Fruit fly (Drosophila melanogaster) whole organism, wandering third instar larva: ENCODE data around the gene Prosalpha4.
A peak's percentile ranks its signal among the peaks of the same experiment; 100 is the strongest.

Source experiments
- Abd-B ChIP-seq: fragments of >200 bp; optimal IDR thresholded peaks from 2 replicates; lab custom pipeline; 2017; ENCODE audit warnings: missing biosample characterization, missing genetic modification characterization
- CG32264 ChIP-seq: fragments of 200-800 bp; sonication (Bioruptor generic); optimal IDR thresholded peaks from 2 replicates; lab custom pipeline; 2016; ENCODE audit warnings: missing biosample characterization, missing genetic modification characterization
- CG9705 ChIP-seq: fragments of 200-800 bp; sonication (Bioruptor generic); optimal IDR thresholded peaks from 2 replicates; lab custom pipeline; 2018; ENCODE audit warnings: missing biosample characterization, mild to moderate bottlenecking, missing genetic modification characterization
- CrebA ChIP-seq: fragments of 200-800 bp; sonication (Bioruptor generic); optimal IDR thresholded peaks from 2 replicates; lab custom pipeline; 2016; ENCODE audit warnings: missing biosample characterization, mild to moderate bottlenecking, missing genetic modification characterization, borderline replicate concordance
- Dfd ChIP-seq: fragments of >200 bp; optimal IDR thresholded peaks from 2 replicates; lab custom pipeline; 2017; ENCODE audit warnings: missing biosample characterization, missing genetic modification characterization
- Dif ChIP-seq: fragments of 200-275, 200-300 bp; sonication (Bioruptor generic); optimal IDR thresholded peaks from 2 replicates; lab custom pipeline; 2018; ENCODE audit warnings: missing biosample characterization, missing genetic modification characterization; ENCODE audit not compliant: partially characterized antibody
- GATAd ChIP-seq: sonication (Bioruptor generic); optimal IDR thresholded peaks from 2 replicates; lab custom pipeline; 2016; ENCODE audit warnings: missing biosample characterization, missing genetic modification characterization
- HLH106 ChIP-seq: fragments of 200-800 bp; optimal IDR thresholded peaks from 3 replicates; lab custom pipeline; 2019; ENCODE audit warnings: missing biosample characterization, mild to moderate bottlenecking, missing genetic modification characterization, moderate library complexity
- Hnf4 ChIP-seq: fragments of 200-800 bp; sonication (Bioruptor generic); optimal IDR thresholded peaks from 2 replicates; lab custom pipeline; 2016; ENCODE audit warnings: missing biosample characterization, mild to moderate bottlenecking, missing genetic modification characterization
- Hr78 ChIP-seq: fragments of >200 bp; optimal IDR thresholded peaks from 2 replicates; lab custom pipeline; 2017; ENCODE audit warnings: missing biosample characterization, missing genetic modification characterization
- Hr83 ChIP-seq: fragments of 200-300 bp; sonication (Bioruptor generic); optimal IDR thresholded peaks from 2 replicates; lab custom pipeline; 2016; ENCODE audit warnings: missing biosample characterization, mild to moderate bottlenecking, missing genetic modification characterization, moderate library complexity; ENCODE audit not compliant: poor library complexity, severe bottlenecking
- Jra ChIP-seq: sonication (Bioruptor generic); optimal IDR thresholded peaks from 2 replicates; lab custom pipeline; 2016; ENCODE audit warnings: missing biosample characterization, missing genetic modification characterization
- Mio ChIP-seq: sonication (Bioruptor generic); optimal IDR thresholded peaks from 2 replicates; lab custom pipeline; 2016; ENCODE audit warnings: missing biosample characterization, missing genetic modification characterization
- Myc ChIP-seq: fragments of >200 bp; optimal IDR thresholded peaks from 2 replicates; lab custom pipeline; 2017
- N ChIP-seq: fragments of >200 bp; optimal IDR thresholded peaks from 2 replicates; lab custom pipeline; 2018; ENCODE audit warnings: missing biosample characterization, missing external identifiers, missing genetic modification characterization
- OdsH ChIP-seq: fragments of 200-800 bp; sonication (Bioruptor generic); optimal IDR thresholded peaks from 2 replicates; lab custom pipeline; 2016; ENCODE audit warnings: missing biosample characterization, mild to moderate bottlenecking, missing genetic modification characterization
- Rel ChIP-seq, 2 experiments: fragments of 200-800 bp; sonication (Bioruptor generic) in 1 of 2; optimal IDR thresholded peaks; 2 replicates in 1 of 2; 3 replicates in 1 of 2; lab custom pipeline; 2016 to 2019; ENCODE audit warnings: mild to moderate bottlenecking in 2 of 2, missing biosample characterization in 2 of 2, missing genetic modification characterization in 2 of 2, moderate library complexity in 1 of 2
- Sp1 ChIP-seq: fragments of 200-800 bp; sonication (Bioruptor generic); optimal IDR thresholded peaks from 3 replicates; lab custom pipeline; 2019; ENCODE audit warnings: missing biosample characterization, mild to moderate bottlenecking, missing genetic modification characterization, moderate library complexity
- Vsx2 ChIP-seq: fragments of 200-300, 225-300 bp; sonication (Bioruptor generic); optimal IDR thresholded peaks from 2 replicates; lab custom pipeline; 2018; ENCODE audit warnings: missing biosample characterization, missing genetic modification characterization; ENCODE audit not compliant: partially characterized antibody
- br ChIP-seq: fragments of 200-800 bp; sonication (Bioruptor generic); optimal IDR thresholded peaks from 2 replicates; lab custom pipeline; 2016; ENCODE audit warnings: missing biosample characterization, missing genetic modification characterization
- brk ChIP-seq: fragments of 200-800 bp; sonication (Bioruptor generic); optimal IDR thresholded peaks from 2 replicates; lab custom pipeline; 2016; ENCODE audit warnings: missing biosample characterization, mild to moderate bottlenecking, missing genetic modification characterization
- dl ChIP-seq, 2 experiments: fragments of 175-275, 200-275 bp in 1 of 2; fragments of 200-275 bp in 1 of 2; sonication (Bioruptor generic); optimal IDR thresholded peaks; lab custom pipeline; 2018; ENCODE audit warnings: mild to moderate bottlenecking in 2 of 2, missing biosample characterization in 2 of 2, missing genetic modification characterization in 2 of 2, moderate library complexity in 2 of 2; ENCODE audit not compliant: partially characterized antibody in 2 of 2, insufficient read depth in 1 of 2
- dmrt93B ChIP-seq: fragments of 200-800 bp; sonication (Bioruptor generic); optimal IDR thresholded peaks from 2 replicates; lab custom pipeline; 2018; ENCODE audit warnings: missing biosample characterization, mild to moderate bottlenecking, missing genetic modification characterization
- dsf ChIP-seq: sonication (Bioruptor generic); optimal IDR thresholded peaks from 2 replicates; lab custom pipeline; 2016; ENCODE audit warnings: missing biosample characterization, missing genetic modification characterization, borderline replicate concordance
- ey ChIP-seq: fragments of 200-800 bp; sonication (Bioruptor generic); optimal IDR thresholded peaks from 2 replicates; lab custom pipeline; 2016; ENCODE audit warnings: missing biosample characterization, missing genetic modification characterization
- foxo ChIP-seq, 2 experiments: fragments of 200-800 bp; sonication (Bioruptor generic); optimal IDR thresholded peaks; 2 replicates in 1 of 2; 3 replicates in 1 of 2; lab custom pipeline; 2016 to 2017; ENCODE audit warnings: missing biosample characterization in 2 of 2, missing genetic modification characterization in 2 of 2
- fru ChIP-seq: fragments of 200-800 bp; sonication (Bioruptor generic); optimal IDR thresholded peaks from 3 replicates; lab custom pipeline; 2016; ENCODE audit warnings: missing biosample characterization, mild to moderate bottlenecking, missing genetic modification characterization
- h ChIP-seq: fragments of 200-800 bp; sonication (Bioruptor generic); optimal IDR thresholded peaks from 3 replicates; lab custom pipeline; 2016; ENCODE audit warnings: missing biosample characterization, mild to moderate bottlenecking, missing genetic modification characterization
- jim ChIP-seq: fragments of 175-275, 200-325 bp; sonication (Bioruptor generic); optimal IDR thresholded peaks from 2 replicates; lab custom pipeline; 2016; ENCODE audit warnings: missing biosample characterization, mild to moderate bottlenecking, missing genetic modification characterization
- lola ChIP-seq: fragments of >200 bp; optimal IDR thresholded peaks from 2 replicates; lab custom pipeline; 2017; ENCODE audit warnings: missing biosample characterization, missing genetic modification characterization
- pan ChIP-seq: fragments of >200 bp; optimal IDR thresholded peaks from 2 replicates; lab custom pipeline; 2017
- psq ChIP-seq: fragments of 200-800 bp; sonication (Bioruptor generic); optimal IDR thresholded peaks from 3 replicates; lab custom pipeline; 2017; ENCODE audit warnings: missing biosample characterization, mild to moderate bottlenecking, missing genetic modification characterization, moderate library complexity
- rgr ChIP-seq: fragments of 200-800 bp; sonication (Bioruptor generic); optimal IDR thresholded peaks from 3 replicates; lab custom pipeline; 2016; ENCODE audit warnings: missing biosample characterization, mild to moderate bottlenecking, missing genetic modification characterization
- sage ChIP-seq: fragments of 200-800 bp; sonication (Bioruptor generic); optimal IDR thresholded peaks from 2 replicates; lab custom pipeline; 2016; ENCODE audit warnings: missing biosample characterization, mild to moderate bottlenecking, missing genetic modification characterization
- sv ChIP-seq: fragments of 200-800 bp; sonication (Bioruptor generic); optimal IDR thresholded peaks from 3 replicates; lab custom pipeline; 2016; ENCODE audit warnings: missing biosample characterization, missing genetic modification characterization
- tai ChIP-seq: sonication (Bioruptor generic); optimal IDR thresholded peaks from 2 replicates; lab custom pipeline; 2016; ENCODE audit warnings: missing biosample characterization, missing genetic modification characterization
- usp ChIP-seq: fragments of >200 bp; optimal IDR thresholded peaks from 2 replicates; lab custom pipeline; 2017; ENCODE audit warnings: missing biosample characterization, missing genetic modification characterization
- woc ChIP-seq: sonication (Bioruptor generic); optimal IDR thresholded peaks from 2 replicates; lab custom pipeline; 2016; ENCODE audit warnings: missing biosample characterization, mild to moderate bottlenecking, missing genetic modification characterization

Gene Prosalpha4

dm6 chrX:16266437-16266836, 9.6 kb upstream of the Prosalpha4 start, which contains the start of gene CG12507:
Gene CG12507, minus strand, starts transcription at chrX:16266537.
- no peak for TF ChIP-seq GATAd (GFP tag; lab: Kevin White, UChicago)
- no peak for TF ChIP-seq tai
- no peak for TF ChIP-seq rgr (GFP tag; lab: Kevin White, UChicago)
- TF ChIP-seq brk, result no peak
- TF ChIP-seq CrebA (GFP tag; lab: Kevin White, UChicago), result no peak
- TF ChIP-seq CG9705 (GFP tag; lab: Kevin White, UChicago), result no peak
- TF ChIP-seq Myc (lab: Kevin White, UChicago), result no peak
- no peak for TF ChIP-seq sv
- TF ChIP-seq Hnf4, result no peak
- no peak for TF ChIP-seq Dif
- no peak for TF ChIP-seq dsf (GFP tag; lab: Kevin White, UChicago)
- TF ChIP-seq Mio (GFP tag; lab: Kevin White, UChicago), result no peak
- TF ChIP-seq dl (GFP tag; optimal IDR thresholded peaks at IDR 0.05; lab: Kevin White, UChicago; ENCODE audit: insufficient read depth in 1 of 2, partially characterized antibody in 2 of 2), result no peak
- no peak for TF ChIP-seq usp (GFP tag; lab: Kevin White, UChicago)
- TF ChIP-seq Hr78, result no peak
- no peak for TF ChIP-seq woc (GFP tag; lab: Kevin White, UChicago)
- no peak for TF ChIP-seq h (GFP tag; lab: Kevin White, UChicago)
- TF ChIP-seq HLH106 (tag; lab: Kevin White, UChicago), result no peak
- TF ChIP-seq Rel (GFP tag; optimal IDR thresholded peaks at IDR 0.05; lab: Kevin White, UChicago), result no peak
- no peak for TF ChIP-seq Rel (tag; optimal IDR thresholded peaks at IDR 0.05; lab: Kevin White, UChicago)

- no peak for TF ChIP-seq N
- TF ChIP-seq brk, result no peak
- no peak for TF ChIP-seq CG32264
- no peak for TF ChIP-seq Abd-B (GFP tag; lab: Kevin White, UChicago)
- no peak for TF ChIP-seq lola (GFP tag; lab: Kevin White, UChicago)
- TF ChIP-seq br (GFP tag; lab: Kevin White, UChicago), result peak; percentile 40
- peak; percentile 44 for TF ChIP-seq Myc (lab: Kevin White, UChicago)
- TF ChIP-seq CrebA (GFP tag; lab: Kevin White, UChicago), result no peak
- TF ChIP-seq Jra (GFP tag; lab: Kevin White, UChicago), result peak; percentile 31
- no peak for TF ChIP-seq woc (GFP tag; lab: Kevin White, UChicago)
- TF ChIP-seq jim (GFP tag; lab: Kevin White, UChicago), result no peak
- no peak for TF ChIP-seq Dif
- TF ChIP-seq rgr (GFP tag; lab: Kevin White, UChicago), result peak; percentile 66
- TF ChIP-seq GATAd (GFP tag; lab: Kevin White, UChicago), result no peak
- TF ChIP-seq Hr78, result no peak
- no peak for TF ChIP-seq Dfd (GFP tag; lab: Kevin White, UChicago)
- TF ChIP-seq Sp1, result peak; percentile 43
- no peak for TF ChIP-seq Rel (GFP tag; optimal IDR thresholded peaks at IDR 0.05; lab: Kevin White, UChicago)
- TF ChIP-seq Rel (tag; optimal IDR thresholded peaks at IDR 0.05; lab: Kevin White, UChicago), result peak; percentile 56
- peak in 1 of 2 experiments; percentile 67 for TF ChIP-seq foxo (GFP tag; optimal IDR thresholded peaks at IDR 0.05; lab: Kevin White, UChicago)
- peak; percentile 35 for TF ChIP-seq psq (GFP tag; lab: Kevin White, UChicago)
- no peak for TF ChIP-seq tai
- TF ChIP-seq fru, result peak; percentile 39
- no peak for TF ChIP-seq pan (lab: Kevin White, UChicago)
- peak; percentile 43 for TF ChIP-seq HLH106 (tag; lab: Kevin White, UChicago)
- peak; percentile 30 for TF ChIP-seq OdsH (GFP tag; lab: Kevin White, UChicago)
- TF ChIP-seq Hnf4, result peak; percentile 88
- TF ChIP-seq Hr83 (GFP tag; lab: Kevin White, UChicago), result peak; percentile 66
- no peak for TF ChIP-seq dsf (GFP tag; lab: Kevin White, UChicago)
- peak; percentile 64 for TF ChIP-seq h (GFP tag; lab: Kevin White, UChicago)
- TF ChIP-seq sv, result peak; percentile 19
- peak; percentile 23 for TF ChIP-seq ey (GFP tag; lab: Kevin White, UChicago)
- TF ChIP-seq dmrt93B (GFP tag; lab: Kevin White, UChicago), result no peak
- TF ChIP-seq sage, result no peak
- TF ChIP-seq CG9705 (GFP tag; lab: Kevin White, UChicago), result peak; percentile 37
- no peak for TF ChIP-seq dl (GFP tag; optimal IDR thresholded peaks at IDR 0.05; lab: Kevin White, UChicago; ENCODE audit: insufficient read depth in 1 of 2, partially characterized antibody in 2 of 2)
- no peak for TF ChIP-seq Vsx2 (GFP tag; lab: Kevin White, UChicago)
- no peak for TF ChIP-seq Mio (GFP tag; lab: Kevin White, UChicago)
- TF ChIP-seq usp (GFP tag; lab: Kevin White, UChicago), result no peak
- TF ChIP-seq, all 38 proteins: peak for 17
These were observed 5.3 kb upstream of the Prosalpha4 start, which contains the start of gene Mfe2 for dm6 chrX:16270795-16271194. Gene Mfe2, plus strand, starts transcription at chrX:16270951.
